Worm (Caenorhabditis elegans): Measurements from ENCODE around the gene alh-13.

ce11 chrX:12790036-12790435 lies 7.8 kb downstream of the alh-13 start, which contains the start of gene str-123:
- no peak for TF ChIP-seq ama-1 (optimal IDR thresholded peaks at IDR 0.05)
- TF ChIP-seq snpc-4 (tag; optimal IDR thresholded peaks at IDR 0.05) = no peak
